Worm (Caenorhabditis elegans): Measurements from ENCODE around the gene T16G12.1.

Gene T16G12.1

ce11 chrIII:10049682-10050081, at the start of gene T16G12.1:
T16G12.1 (minus strand) TSS chrIII:10049857.
- TF ChIP-seq med-1 (GFP tag; optimal IDR thresholded peaks at IDR 0.05; ENCODE audit: insufficient read depth) (no peak), klf-2 (GFP tag; conservative IDR thresholded peaks at IDR 0.05) (no peak), ztf-29 (GFP tag; IDR thresholded peaks at IDR 0.05) (no peak), T22C8.4 (GFP tag; IDR thresholded peaks at IDR 0.05) (no peak), flt-1 (GFP tag; IDR thresholded peaks at IDR 0.05) (no peak), ref-1 (GFP tag; conservative IDR thresholded peaks at IDR 0.05) (no peak), tab-1 (GFP tag; IDR thresholded peaks at IDR 0.05) (no peak), ztf-23 (GFP tag; IDR thresholded peaks at IDR 0.05) (no peak), cog-1 (tag; optimal IDR thresholded peaks at IDR 0.05) (no peak)

DNA sequence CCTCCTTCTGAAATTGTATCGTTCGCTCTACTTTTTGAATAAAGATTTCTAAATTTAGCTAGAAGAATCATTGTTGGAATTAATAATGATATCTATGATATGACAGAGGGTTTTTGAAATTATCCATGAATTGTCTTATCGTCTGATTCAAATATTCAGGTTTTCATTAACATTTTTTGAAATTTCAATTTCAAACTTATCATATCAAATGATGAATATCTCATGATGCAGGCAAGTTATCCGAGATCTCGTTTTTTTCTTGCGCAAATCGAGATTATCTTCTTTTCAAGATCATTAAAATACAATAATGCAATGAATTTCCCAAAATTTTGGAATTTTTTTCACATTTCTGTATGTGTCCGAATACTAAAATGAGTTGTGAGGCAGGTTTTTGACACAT, 48.3 kb upstream of the T16G12.1 start, which contains the start of gene spop-1:
Gene spop-1 (minus strand): TSS at position 101 of the 400 bp plus-strand sequence.
- TF ChIP-seq ref-1 (GFP tag; conservative IDR thresholded peaks at IDR 0.05) = no peak
- no peak for TF ChIP-seq klf-2 (GFP tag; conservative IDR thresholded peaks at IDR 0.05)
- TF ChIP-seq flt-1 (GFP tag; IDR thresholded peaks at IDR 0.05) = no peak
- TF ChIP-seq tab-1 (GFP tag; IDR thresholded peaks at IDR 0.05) = no peak
- TF ChIP-seq med-1 (GFP tag; optimal IDR thresholded peaks at IDR 0.05; ENCODE audit: insufficient read depth) = no peak
- TF ChIP-seq cog-1 (tag; optimal IDR thresholded peaks at IDR 0.05) = no peak

- no peak for TF ChIP-seq ref-1 (GFP tag; conservative IDR thresholded peaks at IDR 0.05)
- TF ChIP-seq T22C8.4 (GFP tag; IDR thresholded peaks at IDR 0.05) = 0 out of 2 replicates have a peak, but pooled peaks have one; percentile 43
- TF ChIP-seq cog-1 (tag; optimal IDR thresholded peaks at IDR 0.05) = peak; percentile 69
- TF ChIP-seq flt-1 (GFP tag; IDR thresholded peaks at IDR 0.05) = peak; percentile 64; the same call in 1 of the 2 replicates
- TF ChIP-seq klf-2 (GFP tag; conservative IDR thresholded peaks at IDR 0.05) = no peak
- 0 out of 2 replicates have a peak, but pooled peaks have one; percentile 47 for TF ChIP-seq tab-1 (GFP tag; IDR thresholded peaks at IDR 0.05)
- 0 out of 2 replicates have a peak, but pooled peaks have one; percentile 6 for TF ChIP-seq ztf-29 (GFP tag; IDR thresholded peaks at IDR 0.05)
- TF ChIP-seq med-1 (GFP tag; optimal IDR thresholded peaks at IDR 0.05; ENCODE audit: insufficient read depth) = no peak
- TF ChIP-seq ztf-23 (GFP tag; IDR thresholded peaks at IDR 0.05) = 0 out of 2 replicates have a peak, but pooled peaks have one; percentile 48
Observed at ce11 chrIII:10096525-10096972, 46.9 kb upstream of the T16G12.1 start.

DNA sequence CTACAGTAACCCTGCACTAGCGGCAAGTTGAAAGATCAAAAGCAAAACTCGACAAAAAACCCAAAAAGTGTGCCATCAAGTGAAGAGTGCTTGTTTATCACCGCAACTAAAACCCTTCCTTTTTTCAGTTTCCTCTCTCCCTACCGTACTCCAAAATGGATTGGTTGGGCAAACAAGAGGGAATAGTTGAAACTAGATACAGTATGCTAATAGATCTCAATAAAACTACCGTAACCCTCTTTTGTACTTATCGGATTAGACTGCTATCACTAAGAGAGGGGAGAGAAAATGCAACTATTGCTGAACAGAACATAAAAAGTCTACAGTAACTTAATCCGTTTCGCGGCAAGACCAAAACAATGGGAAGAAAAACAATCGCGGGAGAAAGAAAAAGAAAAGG, 45.7 kb upstream of the T16G12.1 start:
- TF ChIP-seq med-1 (GFP tag; optimal IDR thresholded peaks at IDR 0.05; ENCODE audit: insufficient read depth) = no peak
- no peak for TF ChIP-seq ztf-23 (GFP tag; IDR thresholded peaks at IDR 0.05)

DNA sequence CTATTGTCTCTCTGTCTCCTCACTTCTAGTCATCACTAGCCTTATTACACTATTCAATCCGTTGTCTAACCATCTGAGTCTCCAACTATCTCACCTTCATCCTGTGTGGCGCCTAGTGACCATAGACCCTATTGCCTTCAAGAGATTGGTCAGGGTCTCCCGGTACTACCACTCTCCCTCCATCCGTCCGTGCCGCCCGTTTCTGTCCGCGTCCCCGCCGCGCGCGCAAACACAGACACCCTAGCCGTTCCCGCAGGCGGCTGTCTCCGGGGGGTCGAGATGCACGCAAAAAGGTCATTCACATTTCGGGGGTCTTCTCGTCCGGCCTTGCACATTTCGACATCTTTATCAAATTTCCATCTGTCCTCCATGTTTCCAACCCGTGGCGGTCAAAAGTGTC, 44.9 kb upstream of the T16G12.1 start:
- TF ChIP-seq med-1 (GFP tag; optimal IDR thresholded peaks at IDR 0.05; ENCODE audit: insufficient read depth) (no peak), ztf-23 (GFP tag; IDR thresholded peaks at IDR 0.05) (no peak), ref-1 (GFP tag; conservative IDR thresholded peaks at IDR 0.05) (no peak), ztf-29 (GFP tag; IDR thresholded peaks at IDR 0.05) (no peak), cog-1 (tag; optimal IDR thresholded peaks at IDR 0.05) (peak; percentile 25), flt-1 (GFP tag; IDR thresholded peaks at IDR 0.05) (peak; percentile 76), klf-2 (GFP tag; conservative IDR thresholded peaks at IDR 0.05) (no peak), tab-1 (GFP tag; IDR thresholded peaks at IDR 0.05) (peak; percentile 76; the same call in 1 of the 2 replicates), T22C8.4 (GFP tag; IDR thresholded peaks at IDR 0.05) (no peak)

DNA sequence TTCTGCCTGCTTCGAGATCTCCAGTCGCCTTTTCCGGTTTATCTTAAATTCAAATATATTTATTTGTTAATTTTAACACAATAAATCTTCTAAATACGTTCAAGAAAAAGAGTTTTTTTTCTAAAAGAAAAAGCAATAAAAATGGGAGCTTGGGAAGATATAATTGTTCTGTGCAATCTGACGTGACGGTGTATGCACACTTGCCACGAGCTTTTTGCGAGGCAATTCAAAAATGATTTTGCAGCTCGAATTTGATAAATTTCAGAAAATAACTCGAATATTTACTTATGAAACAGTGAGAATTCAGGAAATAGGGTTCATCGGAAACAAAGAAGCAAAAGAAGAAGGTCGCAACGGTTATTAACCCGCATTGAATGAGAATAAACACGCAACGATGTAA, 43.4 kb upstream of the T16G12.1 start:
- TF ChIP-seq med-1 (GFP tag; optimal IDR thresholded peaks at IDR 0.05; ENCODE audit: insufficient read depth) = no peak
- TF ChIP-seq T22C8.4 (GFP tag; IDR thresholded peaks at IDR 0.05) = no peak
- TF ChIP-seq ztf-23 (GFP tag; IDR thresholded peaks at IDR 0.05) = no peak
- TF ChIP-seq ztf-29 (GFP tag; IDR thresholded peaks at IDR 0.05) = no peak
- TF ChIP-seq klf-2 (GFP tag; conservative IDR thresholded peaks at IDR 0.05) = no peak
- TF ChIP-seq ref-1 (GFP tag; conservative IDR thresholded peaks at IDR 0.05) = no peak
- no peak for TF ChIP-seq flt-1 (GFP tag; IDR thresholded peaks at IDR 0.05)
- TF ChIP-seq cog-1 (tag; optimal IDR thresholded peaks at IDR 0.05) = no peak
- TF ChIP-seq tab-1 (GFP tag; IDR thresholded peaks at IDR 0.05) = no peak

ce11 chrIII:10090685-10091084, 41.0 kb upstream of the T16G12.1 start, which contains the start of gene gtf-2H2C:
gtf-2H2C (minus strand) TSS chrIII:10090785.
- TF ChIP-seq ztf-23 (GFP tag; IDR thresholded peaks at IDR 0.05) (no peak), cog-1 (tag; optimal IDR thresholded peaks at IDR 0.05) (no peak), klf-2 (GFP tag; conservative IDR thresholded peaks at IDR 0.05) (no peak), tab-1 (GFP tag; IDR thresholded peaks at IDR 0.05) (no peak), ref-1 (GFP tag; conservative IDR thresholded peaks at IDR 0.05) (no peak), ztf-29 (GFP tag; IDR thresholded peaks at IDR 0.05) (no peak), med-1 (GFP tag; optimal IDR thresholded peaks at IDR 0.05; ENCODE audit: insufficient read depth) (no peak), flt-1 (GFP tag; IDR thresholded peaks at IDR 0.05) (no peak), T22C8.4 (GFP tag; IDR thresholded peaks at IDR 0.05) (no peak)

ce11 chrIII:10088508-10088981, 38.9 kb upstream of the T16G12.1 start, which contains the start of gene hal-2:
hal-2 (minus strand) TSS chrIII:10088931.
- TF ChIP-seq klf-2 (GFP tag; conservative IDR thresholded peaks at IDR 0.05) (no peak), ztf-29 (GFP tag; IDR thresholded peaks at IDR 0.05) (no peak), flt-1 (GFP tag; IDR thresholded peaks at IDR 0.05) (no peak), ref-1 (GFP tag; conservative IDR thresholded peaks at IDR 0.05) (no peak), med-1 (GFP tag; optimal IDR thresholded peaks at IDR 0.05; ENCODE audit: insufficient read depth) (no peak), ztf-23 (GFP tag; IDR thresholded peaks at IDR 0.05) (no peak), cog-1 (tag; optimal IDR thresholded peaks at IDR 0.05) (no peak), tab-1 (GFP tag; IDR thresholded peaks at IDR 0.05) (no peak), T22C8.4 (GFP tag; IDR thresholded peaks at IDR 0.05) (no peak)

ce11 chrIII:10085983-10086382, 36.3 kb upstream of the T16G12.1 start, which contains the start of gene T16H12.2:
T16H12.2 (plus strand) TSS chrIII:10086283.
- TF ChIP-seq ztf-29 (GFP tag; IDR thresholded peaks at IDR 0.05) (no peak), cog-1 (tag; optimal IDR thresholded peaks at IDR 0.05) (no peak), T22C8.4 (GFP tag; IDR thresholded peaks at IDR 0.05) (no peak), ztf-23 (GFP tag; IDR thresholded peaks at IDR 0.05) (no peak), ref-1 (GFP tag; conservative IDR thresholded peaks at IDR 0.05) (no peak), flt-1 (GFP tag; IDR thresholded peaks at IDR 0.05) (no peak), med-1 (GFP tag; optimal IDR thresholded peaks at IDR 0.05; ENCODE audit: insufficient read depth) (no peak), tab-1 (GFP tag; IDR thresholded peaks at IDR 0.05) (no peak), klf-2 (GFP tag; conservative IDR thresholded peaks at IDR 0.05) (no peak)

Data from whole organism, midembryonic.